Fruit fly (Drosophila melanogaster): ENCODE data around the gene mesh.

- TF ChIP-seq Dll (optimal IDR thresholded peaks at IDR 0.05): no peak
- no peak for TF ChIP-seq psq (optimal IDR thresholded peaks at IDR 0.05)
- no peak for TF ChIP-seq usp (GFP tag; optimal IDR thresholded peaks at IDR 0.05)
Measured at dm6 chr3R:31220456-31221336, 25.1 kb upstream of the mesh start, which contains the start of gene CG12054.

Data from whole organism.